Fruit fly (Drosophila melanogaster) whole organism, embryonic: Measurements from ENCODE around the gene Nph.

Source experiments
- Aef1 ChIP-seq: fragments of 200-800 bp; sonication (Bioruptor generic); IDR thresholded peaks from 3 replicates; pipeline ENCODE4 v1.3.6; 2022; ENCODE audit warnings: missing biosample characterization, missing genetic modification characterization
- Awh ChIP-seq: fragments of 200-800 bp; sonication (Bioruptor generic); IDR thresholded peaks from 2 replicates; pipeline ENCODE4, ENCODE4 v1.3.6; 2022; ENCODE audit warnings: missing biosample characterization, missing genetic modification characterization
- CG10267 ChIP-seq: fragments of 200-800 bp; sonication (Bioruptor generic); optimal IDR thresholded peaks from 2 replicates; lab custom pipeline; 2018; ENCODE audit warnings: missing biosample characterization, mild to moderate bottlenecking, missing genetic modification characterization, moderate library complexity
- CG10274 ChIP-seq: fragments of 200-800 bp; sonication (Bioruptor generic); optimal IDR thresholded peaks from 3 replicates; lab custom pipeline; 2017; ENCODE audit warnings: missing biosample characterization, mild to moderate bottlenecking, missing genetic modification characterization
- CG10366 ChIP-seq: fragments of 200-800 bp; sonication (Bioruptor generic); IDR thresholded peaks from 2 replicates; pipeline ENCODE4 v1.3.6; 2022; ENCODE audit warnings: missing biosample characterization, missing genetic modification characterization
- CG10462 ChIP-seq: fragments of 200-800 bp; sonication (Bioruptor generic); optimal IDR thresholded peaks from 2 replicates; lab custom pipeline; 2016; ENCODE audit warnings: missing biosample characterization, missing genetic modification characterization
- CG10654 ChIP-seq: fragments of 200-800 bp; sonication (Bioruptor generic); optimal IDR thresholded peaks from 2 replicates; lab custom pipeline; 2016; ENCODE audit warnings: missing biosample characterization, missing genetic modification characterization
- CG10959 ChIP-seq: fragments of 200-800 bp; sonication (Bioruptor generic); IDR thresholded peaks from 2 replicates; pipeline ENCODE4 v1.3.6; 2022; ENCODE audit warnings: missing biosample characterization, missing genetic modification characterization
- CG12744 ChIP-seq: fragments of 200-800 bp; sonication (Bioruptor generic); optimal IDR thresholded peaks from 2 replicates; lab custom pipeline; 2016; ENCODE audit warnings: missing biosample characterization, missing genetic modification characterization
- CG12942 ChIP-seq: fragments of 200-800 bp; sonication (Bioruptor generic); optimal IDR thresholded peaks from 3 replicates; lab custom pipeline; 2016; ENCODE audit warnings: missing biosample characterization, missing genetic modification characterization
- CG14050 ChIP-seq: fragments of 200-800 bp; sonication (Bioruptor generic); IDR thresholded peaks from 3 replicates; pipeline ENCODE4 v1.3.6; 2022; ENCODE audit warnings: missing biosample characterization, missing genetic modification characterization
- CG17912 ChIP-seq: fragments of 200-800 bp; sonication (Bioruptor generic); optimal IDR thresholded peaks from 2 replicates; lab custom pipeline; 2018; ENCODE audit warnings: missing biosample characterization, mild to moderate bottlenecking, missing genetic modification characterization
- CG18476 ChIP-seq: fragments of 200-800 bp; sonication (Bioruptor generic); optimal IDR thresholded peaks from 2 replicates; lab custom pipeline; 2016; ENCODE audit warnings: missing biosample characterization, mild to moderate bottlenecking, missing genetic modification characterization
- CG18599 ChIP-seq: fragments of 200-800 bp; sonication (Bioruptor generic); optimal IDR thresholded peaks from 3 replicates; lab custom pipeline; 2017; ENCODE audit warnings: missing biosample characterization, missing genetic modification characterization, mild to moderate bottlenecking, moderate library complexity, missing genetic modification reagents
- CG2116 ChIP-seq: fragments of 200-800 bp; sonication (Bioruptor generic); optimal IDR thresholded peaks from 3 replicates; lab custom pipeline; 2018; ENCODE audit warnings: missing biosample characterization, mild to moderate bottlenecking, missing genetic modification characterization
- CG33557 ChIP-seq: fragments of 200-800 bp; sonication (Bioruptor generic); optimal IDR thresholded peaks from 2 replicates; lab custom pipeline; 2019; ENCODE audit warnings: missing biosample characterization, mild to moderate bottlenecking, missing genetic modification characterization, moderate library complexity
- CG4424 ChIP-seq: fragments of 200-800 bp; sonication (Bioruptor generic); optimal IDR thresholded peaks from 3 replicates; lab custom pipeline; 2016; ENCODE audit warnings: missing biosample characterization, missing genetic modification characterization
- CG6683 ChIP-seq: fragments of 200-800 bp; sonication (Bioruptor generic); optimal IDR thresholded peaks from 2 replicates; lab custom pipeline; 2017; ENCODE audit warnings: missing biosample characterization, mild to moderate bottlenecking, missing genetic modification characterization, missing genetic modification reagents
- CG7786 ChIP-seq: fragments of 200-800 bp; sonication (Bioruptor generic); optimal IDR thresholded peaks from 2 replicates; lab custom pipeline; 2016; ENCODE audit warnings: missing biosample characterization, missing genetic modification characterization
- Dad ChIP-seq: fragments of 200-800 bp; sonication (Bioruptor generic); optimal IDR thresholded peaks from 3 replicates; lab custom pipeline; 2016; ENCODE audit warnings: missing biosample characterization, missing genetic modification characterization
- HLH3B ChIP-seq: fragments of 200-800 bp; sonication (Bioruptor generic); IDR thresholded peaks from 2 replicates; pipeline ENCODE4 v1.3.6; 2022; ENCODE audit warnings: missing biosample characterization, missing genetic modification characterization
- HLHmδ ChIP-seq: fragments of 200-800 bp; sonication (Bioruptor generic); optimal IDR thresholded peaks from 2 replicates; lab custom pipeline; 2018; ENCODE audit warnings: missing biosample characterization, mild to moderate bottlenecking, missing genetic modification characterization, moderate library complexity
- Lhr ChIP-seq: fragments of 200-800 bp; sonication (Bioruptor generic); optimal IDR thresholded peaks from 3 replicates; lab custom pipeline; 2017; ENCODE audit warnings: mild to moderate bottlenecking, missing biosample characterization, missing genetic modification reagents, missing genetic modification characterization
- MBD-R2 ChIP-seq: fragments of 200-800 bp; sonication (Bioruptor generic); IDR thresholded peaks from 2 replicates; pipeline ENCODE4 v1.3.6; 2022; ENCODE audit warnings: missing biosample characterization, missing genetic modification characterization
- Max ChIP-seq: fragments of 200-800 bp; sonication (Bioruptor generic); optimal IDR thresholded peaks from 2 replicates; lab custom pipeline; 2016; ENCODE audit warnings: missing biosample characterization, mild to moderate bottlenecking, missing genetic modification characterization
- Mes4 ChIP-seq: fragments of 200-800 bp; sonication (Bioruptor generic); optimal IDR thresholded peaks from 2 replicates; lab custom pipeline; 2016; ENCODE audit warnings: missing biosample characterization, missing genetic modification characterization
- NC2β ChIP-seq: fragments of 200-800 bp; sonication (Bioruptor generic); optimal IDR thresholded peaks from 2 replicates; lab custom pipeline; 2016; ENCODE audit warnings: missing biosample characterization, missing genetic modification characterization
- Sry-β ChIP-seq: fragments of 200-800 bp; sonication (Bioruptor generic); optimal IDR thresholded peaks from 2 replicates; lab custom pipeline; 2018; ENCODE audit warnings: missing biosample characterization, mild to moderate bottlenecking, missing genetic modification characterization, moderate library complexity
- Stat92E ChIP-seq, 3 experiments: fragments of >200 bp in 2 of 3; fragments of 200-800 bp in 1 of 3; sonication (Bioruptor generic) in 1 of 3; optimal IDR thresholded peaks; 2 replicates each; lab custom pipeline; 2017 to 2019; ENCODE audit warnings: missing biosample characterization in 3 of 3, missing genetic modification characterization in 3 of 3, mild to moderate bottlenecking in 1 of 3, moderate library complexity in 1 of 3
- TFAM ChIP-seq: fragments of 200-800 bp; sonication (Bioruptor generic); optimal IDR thresholded peaks from 2 replicates; lab custom pipeline; 2017; ENCODE audit warnings: missing biosample characterization, missing genetic modification characterization, inconsistent platforms
- Taf1 ChIP-seq: fragments of 200-800 bp; sonication (Bioruptor generic); IDR thresholded peaks from 2 replicates; pipeline ENCODE4 v1.3.6; 2022; ENCODE audit warnings: missing biosample characterization, missing genetic modification characterization
- ato ChIP-seq: fragments of 200-800 bp; sonication (Bioruptor generic); IDR thresholded peaks from 2 replicates; pipeline ENCODE4 v1.3.6; 2022; ENCODE audit warnings: missing biosample characterization, missing genetic modification characterization; ENCODE audit not compliant: partially characterized antibody
- bowl ChIP-seq: fragments of 200-800 bp; sonication (Bioruptor generic); IDR thresholded peaks from 2 replicates; pipeline ENCODE4 v1.3.6; 2022; ENCODE audit warnings: missing biosample characterization, missing genetic modification characterization
- br ChIP-seq: fragments of >200 bp; optimal IDR thresholded peaks from 2 replicates; lab custom pipeline; 2017
- crol ChIP-seq: fragments of 200-800 bp; sonication (Bioruptor generic); IDR thresholded peaks from 2 replicates; pipeline ENCODE4 v1.3.6; 2022; ENCODE audit warnings: missing biosample characterization, missing genetic modification characterization
- eve ChIP-seq, 2 experiments: fragments of >200 bp; optimal IDR thresholded peaks; 2 replicates each; lab custom pipeline; 2017; ENCODE audit warnings: missing biosample characterization in 2 of 2, missing genetic modification characterization in 2 of 2
- exex ChIP-seq: fragments of 200-800 bp; sonication (Bioruptor generic); optimal IDR thresholded peaks from 4 replicates; lab custom pipeline; 2018; ENCODE audit warnings: missing biosample characterization, mild to moderate bottlenecking, missing genetic modification characterization, moderate library complexity
- gfzf ChIP-seq: fragments of 200-800 bp; sonication (Bioruptor generic); optimal IDR thresholded peaks from 2 replicates; lab custom pipeline; 2016; ENCODE audit warnings: missing biosample characterization, mild to moderate bottlenecking, missing genetic modification characterization, moderate library complexity
- grau ChIP-seq: fragments of 200-800 bp; optimal IDR thresholded peaks from 3 replicates; lab custom pipeline; 2019; ENCODE audit warnings: missing biosample characterization, mild to moderate bottlenecking, missing genetic modification characterization, moderate library complexity
- klu ChIP-seq: fragments of 200-800 bp; sonication (Bioruptor generic); IDR thresholded peaks from 2 replicates; pipeline ENCODE4 v1.3.6; 2022; ENCODE audit warnings: missing biosample characterization, missing genetic modification characterization
- mld ChIP-seq: fragments of 200-800 bp; sonication (Bioruptor generic); IDR thresholded peaks from 3 replicates; pipeline ENCODE4 v1.3.6; 2022; ENCODE audit warnings: missing biosample characterization, missing genetic modification characterization; ENCODE audit not compliant: partially characterized antibody
- nau ChIP-seq: fragments of 200-800 bp; sonication (Bioruptor generic); optimal IDR thresholded peaks from 3 replicates; lab custom pipeline; 2017; ENCODE audit warnings: missing biosample characterization, mild to moderate bottlenecking, missing genetic modification characterization, missing genetic modification reagents
- p53 ChIP-seq: fragments of 200-800 bp; sonication (Bioruptor generic); optimal IDR thresholded peaks from 2 replicates; lab custom pipeline; 2016; ENCODE audit warnings: missing biosample characterization, missing genetic modification characterization
- ssp ChIP-seq: fragments of 200-800 bp; sonication (Bioruptor generic); IDR thresholded peaks from 2 replicates; pipeline ENCODE4 v1.3.6; 2022; ENCODE audit warnings: missing biosample characterization, missing genetic modification characterization
- twi ChIP-seq: fragments of 200-800 bp; optimal IDR thresholded peaks from 2 replicates; lab custom pipeline; 2019; ENCODE audit warnings: missing biosample characterization, mild to moderate bottlenecking, missing genetic modification characterization, moderate library complexity
- wor ChIP-seq: fragments of 200-800 bp; sonication (Bioruptor generic); IDR thresholded peaks from 2 replicates; pipeline ENCODE4 v1.3.6; 2022; ENCODE audit warnings: missing biosample characterization, missing genetic modification characterization
- z ChIP-seq: fragments of 200-800 bp; sonication (Bioruptor generic); IDR thresholded peaks from 3 replicates; pipeline ENCODE4 v1.3.6; 2022; ENCODE audit warnings: missing biosample characterization, missing genetic modification characterization
- zen2 ChIP-seq: fragments of 200-800 bp; sonication (Bioruptor generic); IDR thresholded peaks from 3 replicates; pipeline ENCODE4 v1.3.6; 2022; ENCODE audit warnings: missing biosample characterization, missing genetic modification characterization; ENCODE audit not compliant: partially characterized antibody

Gene Nph

dm6 chr3R:30046029-30047001 is 41.7 kb upstream of the Nph start, which contains the start of the genes RpL32 and CG7943 (continued):
- TF ChIP-seq Stat92E (GFP tag; optimal IDR thresholded peaks at IDR 0.05; lab: Kevin White, UChicago) = no peak
- TF ChIP-seq Sry-β (GFP tag; lab: Kevin White, UChicago) = peak; percentile 78
- peak; percentile 93 for TF ChIP-seq CG10366 (GFP tag; lab: Robert Waterston, UW)
- peak; percentile 82 for TF ChIP-seq HLHmδ (GFP tag; lab: Kevin White, UChicago)
- peak; percentile 95 for TF ChIP-seq CG2116 (GFP tag; lab: Kevin White, UChicago)
- TF ChIP-seq CG12942 (GFP tag; lab: Kevin White, UChicago) = peak; percentile 78
- peak; percentile 91 for TF ChIP-seq ssp (GFP tag; lab: Robert Waterston, UW)
- peak; percentile 96 for TF ChIP-seq Aef1
- peak; percentile 56 for TF ChIP-seq CG10462 (GFP tag; lab: Kevin White, UChicago)
- TF ChIP-seq wor (GFP tag; lab: Robert Waterston, UW) = peak; percentile 82
- TF ChIP-seq gfzf (GFP tag; lab: Kevin White, UChicago) = peak; percentile 75
- peak; percentile 100 for TF ChIP-seq mld (GFP tag; lab: Robert Waterston, UW)
- TF ChIP-seq NC2β (GFP tag; lab: Kevin White, UChicago) = peak; percentile 98
- peak; percentile 93 for TF ChIP-seq HLH3B
- peak; percentile 64 for TF ChIP-seq Lhr (GFP tag; lab: Kevin White, UChicago)
- TF ChIP-seq Max (GFP tag; lab: Kevin White, UChicago) = peak; percentile 97
- TF ChIP-seq crol = peak; percentile 55; the same call in 1 of the 2 replicates
- TF ChIP-seq CG18599 (GFP tag; lab: Kevin White, UChicago) = peak; percentile 96
- TF ChIP-seq grau (tag; lab: Kevin White, UChicago) = peak; percentile 86
- TF ChIP-seq bowl = peak; percentile 89
- peak; percentile 95 for TF ChIP-seq CG10654 (GFP tag; lab: Kevin White, UChicago)
- peak; percentile 50; the same call in 2 of the 3 replicates for TF ChIP-seq z (GFP tag; lab: Robert Waterston, UW)
- TF ChIP-seq CG10959 (GFP tag; lab: Robert Waterston, UW) = peak; percentile 91
- TF ChIP-seq p53 = peak; percentile 94
- peak; percentile 70 for TF ChIP-seq twi
- peak; percentile 87 for TF ChIP-seq CG10274 (GFP tag; lab: Kevin White, UChicago)
- peak; percentile 97 for TF ChIP-seq Dad (GFP tag; lab: Kevin White, UChicago)
- TF ChIP-seq MBD-R2 (GFP tag; lab: Robert Waterston, UW) = peak; percentile 89
- TF ChIP-seq CG18476 (GFP tag; lab: Kevin White, UChicago) = peak; percentile 94
- peak; percentile 100 for TF ChIP-seq zen2 (GFP tag; lab: Robert Waterston, UW)
- peak; percentile 84 for TF ChIP-seq CG6683 (GFP tag; lab: Kevin White, UChicago)
- peak; percentile 86 for TF ChIP-seq Awh (GFP tag; lab: Robert Waterston, UW)
- peak; percentile 62 for TF ChIP-seq CG17912 (GFP tag; lab: Kevin White, UChicago)
- TF ChIP-seq nau (GFP tag; lab: Kevin White, UChicago) = peak; percentile 93
- TF ChIP-seq exex (tag; lab: Kevin White, UChicago) = peak; percentile 52
- peak; percentile 96 for TF ChIP-seq Mes4 (GFP tag; lab: Kevin White, UChicago)
- peak; percentile 91 for TF ChIP-seq CG14050 (GFP tag; lab: Robert Waterston, UW)
- TF ChIP-seq ato = peak; percentile 100
- TF ChIP-seq eve (GFP tag; optimal IDR thresholded peaks at IDR 0.05; lab: Kevin White, UChicago) = peak in 1 of 2 experiments; percentile 77
- peak; percentile 85 for TF ChIP-seq TFAM (GFP tag; lab: Kevin White, UChicago)
- peak; percentile 92 for TF ChIP-seq Taf1 (GFP tag; lab: Robert Waterston, UW)
- peak; percentile 93 for TF ChIP-seq CG10267 (tag; lab: Kevin White, UChicago)
- no peak for TF ChIP-seq br (lab: Kevin White, UChicago)
- TF ChIP-seq klu (GFP tag; lab: Robert Waterston, UW) = peak; percentile 88
- TF ChIP-seq CG12744 (GFP tag; lab: Kevin White, UChicago) = peak; percentile 77
- TF ChIP-seq CG33557 (GFP tag; lab: Kevin White, UChicago) = peak; percentile 70
- TF ChIP-seq CG7786 = peak; percentile 90
- peak; percentile 95 for TF ChIP-seq CG4424 (GFP tag; lab: Kevin White, UChicago)
